Fruit fly (Drosophila melanogaster): ENCODE measurements around the gene CG14273.

CG14273 gene

dm6 chr2L:8371354-8371937 lies 29.0 kb downstream of the CG14273 start:
- TF ChIP-seq CG15336 (GFP tag; IDR thresholded peaks at IDR 0.05) (peak; percentile 48), achi (GFP tag; optimal IDR thresholded peaks at IDR 0.05) (peak; percentile 39), Ets21C (GFP tag; optimal IDR thresholded peaks at IDR 0.05) (no peak), CG6854 (GFP tag; optimal IDR thresholded peaks at IDR 0.05) (no peak), CG8119 (GFP tag; IDR thresholded peaks at IDR 0.05) (peak; percentile 41; the same call in 1 of the 3 replicates), Eip78C (GFP tag) (peak; percentile 61), dsx (GFP tag; optimal IDR thresholded peaks at IDR 0.05; ENCODE audit: poor library complexity, severe bottlenecking) (peak; percentile 15), CG10669 (GFP tag; optimal IDR thresholded peaks at IDR 0.05) (no peak), acj6 (GFP tag; optimal IDR thresholded peaks at IDR 0.05) (peak; percentile 40), CG32006 (GFP tag; optimal IDR thresholded peaks at IDR 0.05) (peak; percentile 56), CG6808 (GFP tag; optimal IDR thresholded peaks at IDR 0.05) (no peak), OdsH (GFP tag; optimal IDR thresholded peaks at IDR 0.05) (peak; percentile 16), CG6276 (GFP tag; optimal IDR thresholded peaks at IDR 0.05) (peak; percentile 14)

- TF ChIP-seq Met (GFP tag; optimal IDR thresholded peaks at IDR 0.05) (no peak), CG1621 (tag; optimal IDR thresholded peaks at IDR 0.05) (no peak), spab (GFP tag; optimal IDR thresholded peaks at IDR 0.05) (no peak), vri (GFP tag; optimal IDR thresholded peaks at IDR 0.05) (peak; percentile 6)
These were observed 29.8 kb downstream of the CG14273 start for dm6 chr2L:8372248-8372647.

dm6 chr2L:8374235-8374634 lies 31.7 kb downstream of the CG14273 start, which contains the start of gene Wdr82:
Gene Wdr82, plus strand, starts transcription at chr2L:8374461.
- TF ChIP-seq CG8319 (GFP tag; optimal IDR thresholded peaks at IDR 0.05) (no peak), CG6276 (GFP tag; optimal IDR thresholded peaks at IDR 0.05) (no peak), Eip78C (GFP tag) (peak; percentile 3), svp (GFP tag) (peak; percentile 82), Eip93F (GFP tag; optimal IDR thresholded peaks at IDR 0.05) (no peak), CG3919 (GFP tag; optimal IDR thresholded peaks at IDR 0.05) (no peak), dsx (GFP tag; optimal IDR thresholded peaks at IDR 0.05; ENCODE audit: poor library complexity, severe bottlenecking) (peak; percentile 70), CG9139 (GFP tag; optimal IDR thresholded peaks at IDR 0.05) (no peak)

dm6 chr2L:8376717-8377116 lies 34.2 kb downstream of the CG14273 start, which contains the start of the genes CG13390 and CG17294:
Gene CG13390, minus strand, starts transcription at chr2L:8376797.
Gene CG17294, plus strand, starts transcription at chr2L:8377035.
- TF ChIP-seq Sox102F (GFP tag; optimal IDR thresholded peaks at IDR 0.05) = peak; percentile 99
- TF ChIP-seq Eip93F (GFP tag; optimal IDR thresholded peaks at IDR 0.05) = peak; percentile 99
- TF ChIP-seq acj6 (GFP tag; optimal IDR thresholded peaks at IDR 0.05) = peak; percentile 100
- peak; percentile 99 for TF ChIP-seq achi (GFP tag; optimal IDR thresholded peaks at IDR 0.05)
- TF ChIP-seq dac (GFP tag; optimal IDR thresholded peaks at IDR 0.05) = peak; percentile 97
- TF ChIP-seq CG1621 (tag; optimal IDR thresholded peaks at IDR 0.05) = peak; percentile 98
- peak; percentile 99 for TF ChIP-seq Gug (GFP tag; IDR thresholded peaks at IDR 0.05)
- peak; percentile 99 for TF ChIP-seq Hr4 (GFP tag; optimal IDR thresholded peaks at IDR 0.05)
- TF ChIP-seq CG15336 (GFP tag; IDR thresholded peaks at IDR 0.05) = peak; percentile 100
- TF ChIP-seq OdsH (GFP tag; optimal IDR thresholded peaks at IDR 0.05) = peak; percentile 99
- peak; percentile 100 for TF ChIP-seq CG10631 (GFP tag; optimal IDR thresholded peaks at IDR 0.05)
- TF ChIP-seq Blimp-1 (GFP tag; optimal IDR thresholded peaks at IDR 0.05) = peak; percentile 98
- TF ChIP-seq Sox14 (GFP tag; optimal IDR thresholded peaks at IDR 0.05) = peak; percentile 98
- peak; percentile 99 for TF ChIP-seq topi (GFP tag; optimal IDR thresholded peaks at IDR 0.05)
- peak; percentile 100 for TF ChIP-seq CG10669 (GFP tag; optimal IDR thresholded peaks at IDR 0.05)
- peak; percentile 99 for TF ChIP-seq CG6808 (GFP tag; optimal IDR thresholded peaks at IDR 0.05)
- TF ChIP-seq lz (GFP tag; optimal IDR thresholded peaks at IDR 0.05) = peak; percentile 98
- TF ChIP-seq CG6163 (GFP tag; IDR thresholded peaks at IDR 0.05) = peak; percentile 100
- peak; percentile 98 for TF ChIP-seq Sox15 (GFP tag; optimal IDR thresholded peaks at IDR 0.05)
- TF ChIP-seq CG6792 (GFP tag; optimal IDR thresholded peaks at IDR 0.05) = peak; percentile 99
- TF ChIP-seq CG11902 (GFP tag; optimal IDR thresholded peaks at IDR 0.05) = peak; percentile 99
- TF ChIP-seq vri (GFP tag; optimal IDR thresholded peaks at IDR 0.05) = peak; percentile 97
- peak; percentile 45 for TF ChIP-seq Hr38 (GFP tag; optimal IDR thresholded peaks at IDR 0.05)
- peak; percentile 99 for TF ChIP-seq CG32006 (GFP tag; optimal IDR thresholded peaks at IDR 0.05)
- TF ChIP-seq CG8319 (GFP tag; optimal IDR thresholded peaks at IDR 0.05) = peak; percentile 99
- TF ChIP-seq CG31627 (GFP tag; optimal IDR thresholded peaks at IDR 0.05) = peak; percentile 98
- peak; percentile 96 for TF ChIP-seq Ets21C (GFP tag; optimal IDR thresholded peaks at IDR 0.05)
- peak; percentile 100 for TF ChIP-seq Eip78C (GFP tag)
- TF ChIP-seq CG34406 (GFP tag; optimal IDR thresholded peaks at IDR 0.05) = peak; percentile 99
- peak; percentile 100 for TF ChIP-seq eg (GFP tag; IDR thresholded peaks at IDR 0.05)
- TF ChIP-seq CG11294 (GFP tag; IDR thresholded peaks at IDR 0.05) = peak; percentile 99
- peak; percentile 99 for TF ChIP-seq CG9139 (GFP tag; optimal IDR thresholded peaks at IDR 0.05)
- TF ChIP-seq salr (GFP tag; optimal IDR thresholded peaks at IDR 0.05) = peak; percentile 97 to 99
- TF ChIP-seq CG3032 (tag; optimal IDR thresholded peaks at IDR 0.05) = peak; percentile 100
- TF ChIP-seq net (GFP tag; optimal IDR thresholded peaks at IDR 0.05) = peak; percentile 99

All from whole organism, prepupa.